Fruit fly (Drosophila melanogaster): Measurements from ENCODE around the gene Epg5.
A peak's percentile ranks its signal among the peaks of the same experiment; 100 is the strongest.

Gene Epg5

dm6 chr3R:18719767-18720341 lies 38.8 kb downstream of the Epg5 start (continued):
- TF ChIP-seq E2f2 (GFP tag; IDR thresholded peaks at IDR 0.05) (peak; percentile 63), CG10209 (GFP tag; optimal IDR thresholded peaks at IDR 0.05) (peak; percentile 86), CG2712 (tag; optimal IDR thresholded peaks at IDR 0.05) (peak; percentile 93), CG11247 (GFP tag; IDR thresholded peaks at IDR 0.05) (peak; percentile 74), bab2 (GFP tag; optimal IDR thresholded peaks at IDR 0.05) (peak; percentile 88), Lim3 (GFP tag; IDR thresholded peaks at IDR 0.05) (peak; percentile 64), CG7839 (tag; optimal IDR thresholded peaks at IDR 0.05) (peak; percentile 91), stc (GFP tag; IDR thresholded peaks at IDR 0.05) (peak; percentile 78), CrebB (tag; optimal IDR thresholded peaks at IDR 0.05) (peak; percentile 85), usp (GFP tag; optimal IDR thresholded peaks at IDR 0.05) (no peak), hbn (GFP tag; IDR thresholded peaks at IDR 0.05; ENCODE audit: partially characterized antibody) (no peak), CG18599 (GFP tag; optimal IDR thresholded peaks at IDR 0.05) (peak; percentile 97), Ravus (GFP tag; IDR thresholded peaks at IDR 0.05) (no peak; the same call in 1 of the 2 replicates), Camta (GFP tag; optimal IDR thresholded peaks at IDR 0.05) (peak; percentile 66), Usf (GFP tag; optimal IDR thresholded peaks at IDR 0.05) (peak; percentile 29), CG17802 (tag; optimal IDR thresholded peaks at IDR 0.05) (peak; percentile 55), crp (GFP tag; optimal IDR thresholded peaks at IDR 0.05) (peak in 1 of 2 experiments; percentile 18), CG1832 (GFP tag; optimal IDR thresholded peaks at IDR 0.05) (no peak), CG31388 (GFP tag; optimal IDR thresholded peaks at IDR 0.05) (no peak), H2.0 (GFP tag; IDR thresholded peaks at IDR 0.05) (peak; percentile 73), CG11085 (GFP tag; IDR thresholded peaks at IDR 0.05) (peak; percentile 66), CG2202 (tag; optimal IDR thresholded peaks at IDR 0.05) (peak; percentile 44), CG9876 (GFP tag; optimal IDR thresholded peaks at IDR 0.05) (peak; percentile 37), Side (GFP tag; optimal IDR thresholded peaks at IDR 0.05) (peak; percentile 81), CG11696 (GFP tag; IDR thresholded peaks at IDR 0.05) (peak; percentile 59), CG8290 (GFP tag; optimal IDR thresholded peaks at IDR 0.05) (no peak), CG8290 (tag; optimal IDR thresholded peaks at IDR 0.05) (peak in 1 of 2 experiments; percentile 86), Myb (GFP tag; optimal IDR thresholded peaks at IDR 0.05) (peak; percentile 59), CG10431 (GFP tag; optimal IDR thresholded peaks at IDR 0.05) (peak; percentile 61), Vsx1 (GFP tag; optimal IDR thresholded peaks at IDR 0.05) (peak; percentile 46), gsb-n (tag; optimal IDR thresholded peaks at IDR 0.05) (peak; percentile 74), CG1602 (GFP tag; optimal IDR thresholded peaks at IDR 0.05) (peak; percentile 73), pan (optimal IDR thresholded peaks at IDR 0.05) (no peak), pan (GFP tag; optimal IDR thresholded peaks at IDR 0.05 in 1 of 2, IDR thresholded peaks at IDR 0.05 in 1 of 2) (peak in 1 of 2 experiments; percentile 88), Asciz (GFP tag; optimal IDR thresholded peaks at IDR 0.05) (peak; percentile 82), nom (GFP tag; optimal IDR thresholded peaks at IDR 0.05) (peak; percentile 17), wek (GFP tag; optimal IDR thresholded peaks at IDR 0.05) (peak; percentile 77), CG18011 (GFP tag; optimal IDR thresholded peaks at IDR 0.05) (peak; percentile 58), CG11456 (GFP tag; IDR thresholded peaks at IDR 0.05) (peak; percentile 85), CG6854 (GFP tag; optimal IDR thresholded peaks at IDR 0.05) (peak; percentile 86), CG32772 (GFP tag; IDR thresholded peaks at IDR 0.05) (peak; percentile 76), luna (GFP tag; optimal IDR thresholded peaks at IDR 0.05) (peak; percentile 65), ssp (GFP tag; IDR thresholded peaks at IDR 0.05) (peak; percentile 60), CG4854 (GFP tag; optimal IDR thresholded peaks at IDR 0.05) (no peak), Scr (GFP tag; IDR thresholded peaks at IDR 0.05; ENCODE audit: partially characterized antibody) (no peak), grn (GFP tag; optimal IDR thresholded peaks at IDR 0.05) (peak; percentile 44), CG32767 (GFP tag; IDR thresholded peaks at IDR 0.05) (peak; percentile 72; the same call in 1 of the 2 replicates), Fer1 (GFP tag; optimal IDR thresholded peaks at IDR 0.05) (peak; percentile 95), CG15011 (GFP tag; optimal IDR thresholded peaks at IDR 0.05) (peak; percentile 73), CG17361 (GFP tag; IDR thresholded peaks at IDR 0.05) (peak; percentile 91)

Measured in whole organism, embryonic.